Fruit fly (Drosophila melanogaster): Measurements from ENCODE around the gene CG5577.

dm6 chr3L:17846169-17846981 lies 5.1 kb upstream of the CG5577 start, which contains the start of the genes MED19 and CG7430:
- TF ChIP-seq kay (GFP tag; ENCODE audit: borderline replicate concordance) (no peak), CG12768 (GFP tag; optimal IDR thresholded peaks at IDR 0.05) (no peak), Hr96 (GFP tag; optimal IDR thresholded peaks at IDR 0.05) (no peak)

Measured in whole organism, adult.